Worm (Caenorhabditis elegans) whole organism, L4 larva: ENCODE results near the gene F35H8.12.

Experiments
- ces-1 ChIP-seq: fragments of 150-350 bp; sonication (generic microtip); optimal IDR thresholded peaks from 4 replicates; lab custom pipeline; 2014; ENCODE audit warnings: missing biosample characterization, missing genetic modification reagents, missing genetic modification characterization
- lin-39 ChIP-seq: fragments of 150-350 bp; optimal IDR thresholded peaks from 2 replicates; lab custom pipeline; 2014; ENCODE audit warnings: missing biosample characterization, missing genetic modification reagents, missing genetic modification characterization

DNA sequence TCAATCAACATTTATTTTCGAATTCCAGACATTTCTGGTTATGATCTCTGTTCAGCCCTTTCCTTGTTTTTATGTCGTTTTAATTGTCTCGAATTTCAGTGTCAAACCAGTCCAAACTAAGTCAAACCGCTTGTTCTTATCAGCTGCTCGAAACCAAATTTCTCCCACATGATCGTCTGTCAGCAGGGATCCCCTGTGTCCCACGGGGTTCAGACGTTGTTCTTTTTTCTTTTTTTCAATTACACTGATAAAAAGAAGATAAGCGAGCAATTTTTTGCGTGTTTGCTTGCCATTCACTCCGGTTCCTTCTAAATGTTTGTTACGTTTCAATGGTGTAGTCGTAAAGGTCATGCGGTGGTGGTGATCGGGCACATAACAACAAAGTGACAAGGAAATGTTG, 49.7 kb upstream of the F35H8.12 start:
- TF ChIP-seq ces-1 (GFP tag; lab: Kevin White, UChicago) (no peak), lin-39 (no peak)
